Fruit fly (Drosophila melanogaster): ENCODE data around the gene CG14546.

CG14546 gene

dm6 chr3R:25880971-25881809 is 41.2 kb downstream of the CG14546 start, which contains the start of gene Tsp96F (continued):
- TF ChIP-seq Hmx (GFP tag; optimal IDR thresholded peaks at IDR 0.05) (no peak), jumu (GFP tag; optimal IDR thresholded peaks at IDR 0.05) (no peak), jing (GFP tag; optimal IDR thresholded peaks at IDR 0.05) (no peak), cas (GFP tag; IDR thresholded peaks at IDR 0.05) (no peak), psq (GFP tag; optimal IDR thresholded peaks at IDR 0.05) (no peak), Deaf1 (tag; optimal IDR thresholded peaks at IDR 0.05) (no peak), Ptx1 (GFP tag; IDR thresholded peaks at IDR 0.05) (no peak), CG11696 (GFP tag; IDR thresholded peaks at IDR 0.05) (no peak), CG2129 (GFP tag; IDR thresholded peaks at IDR 0.05; ENCODE audit: partially characterized antibody) (no peak), CG16813 (GFP tag; IDR thresholded peaks at IDR 0.05; ENCODE audit: partially characterized antibody) (peak; percentile 59; the same call in 2 of the 3 replicates), ind (GFP tag; optimal IDR thresholded peaks at IDR 0.05) (no peak), wor (GFP tag; IDR thresholded peaks at IDR 0.05) (no peak), CG33557 (GFP tag; optimal IDR thresholded peaks at IDR 0.05) (no peak), C15 (GFP tag; IDR thresholded peaks at IDR 0.05) (no peak), CG3407 (GFP tag; optimal IDR thresholded peaks at IDR 0.05) (no peak), lov (optimal IDR thresholded peaks at IDR 0.05) (no peak), lov (GFP tag; IDR thresholded peaks at IDR 0.05) (no peak), CG30020 (tag; optimal IDR thresholded peaks at IDR 0.05) (no peak), sc (optimal IDR thresholded peaks at IDR 0.05) (no peak), sc (GFP tag; optimal IDR thresholded peaks at IDR 0.05) (no peak), CG30431 (GFP tag; optimal IDR thresholded peaks at IDR 0.05) (no peak), Opbp (GFP tag; IDR thresholded peaks at IDR 0.05; ENCODE audit: partially characterized antibody) (no peak; the same call in none of the 3 replicates), sna (GFP tag; IDR thresholded peaks at IDR 0.05; ENCODE audit: partially characterized antibody) (0 out of 2 replicates have a peak, but pooled peaks have one; percentile 0), nerfin-1 (tag; optimal IDR thresholded peaks at IDR 0.05) (peak; percentile 16), CG7963 (GFP tag; IDR thresholded peaks at IDR 0.05; ENCODE audit: partially characterized antibody) (0 out of 3 replicates have a peak, but pooled peaks have one; percentile 47), CkIIα-i1 (GFP tag; IDR thresholded peaks at IDR 0.05) (no peak), amos (GFP tag; IDR thresholded peaks at IDR 0.05; ENCODE audit: partially characterized antibody) (peak; percentile 73), CG11723 (GFP tag; optimal IDR thresholded peaks at IDR 0.05) (no peak), wek (GFP tag; optimal IDR thresholded peaks at IDR 0.05) (no peak), Pdp1 (GFP tag; optimal IDR thresholded peaks at IDR 0.05) (peak in 1 of 2 experiments; percentile 97), CG43689 (GFP tag; IDR thresholded peaks at IDR 0.05) (no peak), BEAF-32 (GFP tag; optimal IDR thresholded peaks at IDR 0.05) (peak; percentile 81), Bteb2 (GFP tag; optimal IDR thresholded peaks at IDR 0.05) (no peak), cg (GFP tag; optimal IDR thresholded peaks at IDR 0.05) (peak; percentile 70), Mad (GFP tag; optimal IDR thresholded peaks at IDR 0.05) (no peak), Chrac-16 (GFP tag; optimal IDR thresholded peaks at IDR 0.05) (no peak), CG34422 (GFP tag; IDR thresholded peaks at IDR 0.05) (no peak; the same call in 2 of the 3 replicates), CG3838 (GFP tag; optimal IDR thresholded peaks at IDR 0.05) (no peak), CG12942 (GFP tag; optimal IDR thresholded peaks at IDR 0.05) (no peak), Dll (GFP tag; IDR thresholded peaks at IDR 0.05; ENCODE audit: partially characterized antibody) (peak; percentile 68; the same call in 3 of the 4 replicates), CG2199 (GFP tag; IDR thresholded peaks at IDR 0.05) (no peak), CG6854 (GFP tag; optimal IDR thresholded peaks at IDR 0.05) (no peak), CG7357 (GFP tag; IDR thresholded peaks at IDR 0.05) (no peak)

All from whole organism, embryonic.